Worm (Caenorhabditis elegans) whole organism, late embryonic: ENCODE results near the gene coh-3.

Experiments used
- C08G9.2 ChIP-seq: sonication (generic microtip); optimal IDR thresholded peaks from 2 replicates; lab custom pipeline; 2016; ENCODE audit warnings: mild to moderate bottlenecking, missing genetic modification characterization, moderate library complexity, missing compliant biosample characterization
- F13H6.1 ChIP-seq: sonication (generic microtip); optimal IDR thresholded peaks from 2 replicates; lab custom pipeline; 2016; ENCODE audit warnings: missing genetic modification characterization, missing compliant biosample characterization
- K02D7.2 ChIP-seq: sonication (generic microtip); optimal IDR thresholded peaks from 2 replicates; lab custom pipeline; 2017; ENCODE audit warnings: mild to moderate bottlenecking, missing genetic modification characterization, missing compliant biosample characterization
- ahr-1 ChIP-seq: sonication (generic microtip); optimal IDR thresholded peaks from 2 replicates; lab custom pipeline; 2016; ENCODE audit warnings: missing genetic modification characterization, missing compliant biosample characterization
- ama-1 ChIP-seq: fragments of 150-350 bp; optimal IDR thresholded peaks from 2 replicates; lab custom pipeline; 2014
- ceh-2 ChIP-seq: sonication (generic microtip); optimal IDR thresholded peaks from 2 replicates; lab custom pipeline; 2016; ENCODE audit warnings: missing genotype, missing genetic modification characterization, missing compliant biosample characterization
- ceh-24 ChIP-seq: sonication (generic microtip); optimal IDR thresholded peaks from 2 replicates; lab custom pipeline; 2016; ENCODE audit warnings: mild to moderate bottlenecking, missing genetic modification characterization, missing compliant biosample characterization
- ceh-6 ChIP-seq: fragments of 200-800 bp; sonication (Bioruptor generic); optimal IDR thresholded peaks from 2 replicates; lab custom pipeline; 2018; ENCODE audit warnings: mild to moderate bottlenecking, missing genetic modification characterization, missing compliant biosample characterization
- ceh-9 ChIP-seq: sonication (generic microtip); optimal IDR thresholded peaks from 2 replicates; lab custom pipeline; 2016; ENCODE audit warnings: mild to moderate bottlenecking, missing genetic modification characterization, inconsistent platforms, missing compliant biosample characterization
- che-1 ChIP-seq: sonication (generic microtip); optimal IDR thresholded peaks from 2 replicates; lab custom pipeline; 2016; ENCODE audit warnings: mild to moderate bottlenecking, missing genetic modification characterization, missing compliant biosample characterization
- dve-1 ChIP-seq: sonication (generic microtip); optimal IDR thresholded peaks from 2 replicates; lab custom pipeline; 2017; ENCODE audit warnings: antibody characterized with exemption, mild to moderate bottlenecking, missing genetic modification characterization, missing compliant biosample characterization
- elt-2 ChIP-seq: sonication (generic microtip); optimal IDR thresholded peaks from 2 replicates; lab custom pipeline; 2016; ENCODE audit warnings: missing genetic modification reagents, missing genetic modification characterization, missing compliant biosample characterization
- eyg-1 ChIP-seq: sonication (generic microtip); optimal IDR thresholded peaks from 2 replicates; lab custom pipeline; 2016; ENCODE audit warnings: missing genotype, missing genetic modification characterization, missing compliant biosample characterization
- fkh-10 ChIP-seq: fragments of 150-350 bp; optimal IDR thresholded peaks from 2 replicates; lab custom pipeline; 2014; ENCODE audit warnings: missing biosample characterization, missing genetic modification reagents, missing genetic modification characterization
- fkh-6 ChIP-seq: sonication (generic microtip); optimal IDR thresholded peaks from 2 replicates; lab custom pipeline; 2016; ENCODE audit warnings: missing genetic modification characterization, missing compliant biosample characterization
- gmeb-2 ChIP-seq: sonication (generic microtip); optimal IDR thresholded peaks from 2 replicates; lab custom pipeline; 2016; ENCODE audit warnings: missing genetic modification characterization, inconsistent platforms, missing compliant biosample characterization
- hlh-15 ChIP-seq: sonication (generic microtip); optimal IDR thresholded peaks from 2 replicates; lab custom pipeline; 2016; ENCODE audit warnings: missing genetic modification characterization, missing compliant biosample characterization
- hlh-8 ChIP-seq: sonication (generic microtip); optimal IDR thresholded peaks from 2 replicates; lab custom pipeline; 2016; ENCODE audit warnings: missing genotype, missing genetic modification characterization, missing compliant biosample characterization
- madf-2 ChIP-seq: sonication (generic microtip); optimal IDR thresholded peaks from 2 replicates; lab custom pipeline; 2017; ENCODE audit warnings: missing genetic modification characterization, missing compliant biosample characterization
- nhr-11 ChIP-seq: fragments of 150-350 bp; optimal IDR thresholded peaks from 2 replicates; lab custom pipeline; 2014; ENCODE audit warnings: missing biosample characterization, missing genetic modification characterization
- nhr-232 ChIP-seq: sonication (generic microtip); optimal IDR thresholded peaks from 2 replicates; lab custom pipeline; 2016; ENCODE audit warnings: missing genetic modification characterization, missing compliant biosample characterization
- odd-2 ChIP-seq: sonication (generic microtip); optimal IDR thresholded peaks from 2 replicates; lab custom pipeline; 2017; ENCODE audit warnings: antibody characterized with exemption, mild to moderate bottlenecking, missing genetic modification characterization, missing compliant biosample characterization
- pag-3 ChIP-seq: sonication (generic microtip); optimal IDR thresholded peaks from 2 replicates; lab custom pipeline; 2016; ENCODE audit warnings: missing compliant biosample characterization, missing genetic modification characterization, borderline replicate concordance
- pat-9 ChIP-seq: fragments of 200-800 bp; sonication (Bioruptor generic); optimal IDR thresholded peaks from 2 replicates; lab custom pipeline; 2018; ENCODE audit warnings: mild to moderate bottlenecking, missing genetic modification characterization, moderate library complexity, missing compliant biosample characterization
- pax-1 ChIP-seq: fragments of 150-350 bp; optimal IDR thresholded peaks from 2 replicates; lab custom pipeline; 2014; ENCODE audit warnings: missing biosample characterization, missing genetic modification characterization
- pha-2 ChIP-seq: sonication (generic microtip); optimal IDR thresholded peaks from 2 replicates; lab custom pipeline; 2017; ENCODE audit warnings: mild to moderate bottlenecking, missing genetic modification characterization, missing compliant biosample characterization
- pqm-1 ChIP-seq: sonication (generic microtip); optimal IDR thresholded peaks from 2 replicates; lab custom pipeline; 2016; ENCODE audit warnings: missing genetic modification characterization, missing compliant biosample characterization
- ref-2 ChIP-seq: sonication (generic microtip); optimal IDR thresholded peaks from 2 replicates; lab custom pipeline; 2016; ENCODE audit warnings: missing genetic modification characterization, missing compliant biosample characterization
- rnt-1 ChIP-seq: sonication (generic microtip); optimal IDR thresholded peaks from 2 replicates; lab custom pipeline; 2016; ENCODE audit warnings: missing genetic modification characterization, missing compliant biosample characterization
- sdc-2 ChIP-seq: sonication (generic microtip); optimal IDR thresholded peaks from 2 replicates; lab custom pipeline; 2016; ENCODE audit warnings: missing genotype, missing genetic modification characterization, missing compliant biosample characterization
- sox-2 ChIP-seq: fragments of 200-800 bp; sonication (Bioruptor generic); IDR thresholded peaks from 2 replicates; pipeline ENCODE4 v1.3.6; 2022; ENCODE audit warnings: missing genetic modification reagents, missing genetic modification characterization, missing compliant biosample characterization
- sox-4 ChIP-seq: sonication (generic microtip); optimal IDR thresholded peaks from 2 replicates; lab custom pipeline; 2017; ENCODE audit warnings: mild to moderate bottlenecking, missing genetic modification characterization, inconsistent platforms, missing compliant biosample characterization
- tbx-7 ChIP-seq: sonication (generic microtip); optimal IDR thresholded peaks from 2 replicates; lab custom pipeline; 2016; ENCODE audit warnings: missing genotype, missing genetic modification characterization, missing compliant biosample characterization
- unc-42 ChIP-seq: sonication (generic microtip); optimal IDR thresholded peaks from 2 replicates; lab custom pipeline; 2016; ENCODE audit warnings: missing genotype, missing genetic modification characterization, missing compliant biosample characterization
- unc-55 ChIP-seq: sonication (generic microtip); optimal IDR thresholded peaks from 2 replicates; lab custom pipeline; 2017; ENCODE audit warnings: missing biosample characterization, missing genetic modification reagents, missing genetic modification characterization
- unc-86 ChIP-seq: sonication (generic microtip); optimal IDR thresholded peaks from 2 replicates; lab custom pipeline; 2016; ENCODE audit warnings: missing genetic modification characterization, missing compliant biosample characterization
- ztf-16 ChIP-seq: sonication (generic microtip); optimal IDR thresholded peaks from 2 replicates; lab custom pipeline; 2017; ENCODE audit warnings: missing genetic modification characterization, missing compliant biosample characterization

coh-3 gene

DNA sequence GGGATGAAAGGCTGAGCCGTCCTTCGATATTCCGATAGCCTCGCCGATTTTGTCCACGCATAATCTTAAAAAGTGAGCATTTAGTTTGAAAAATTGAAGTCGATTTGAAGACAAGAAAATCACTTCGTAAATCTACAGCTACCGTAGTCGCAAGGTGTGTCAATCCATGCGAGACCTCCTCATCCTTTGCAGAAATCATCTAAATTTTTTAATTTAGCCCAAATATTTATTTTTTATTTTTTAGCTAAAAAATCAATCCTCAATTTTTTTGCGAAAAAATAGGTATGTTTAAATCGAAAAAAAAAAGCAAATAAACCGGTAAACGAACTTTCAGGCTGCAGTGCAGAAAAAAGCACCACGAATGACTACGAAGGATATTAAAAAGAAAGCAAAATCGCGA, 39.5 kb upstream of the coh-3 start, which contains the start of the genes nxf-2 and set-31:
Gene nxf-2, minus strand, starts transcription at position 101 of the 400 bp plus-strand sequence.
Gene set-31, plus strand, starts transcription at position 169 of the 400 bp plus-strand sequence.
- no peak for TF ChIP-seq ama-1 (lab: Kevin White, UChicago)
- TF ChIP-seq pat-9 (tag; lab: Kevin White, UChicago), result no peak
- TF ChIP-seq elt-2 (tag; lab: Kevin White, UChicago), result no peak
- no peak for TF ChIP-seq unc-86 (tag; lab: Kevin White, UChicago)
- no peak for TF ChIP-seq dve-1
- TF ChIP-seq F13H6.1 (tag; lab: Kevin White, UChicago), result no peak
- no peak for TF ChIP-seq C08G9.2 (tag; lab: Kevin White, UChicago)
- no peak for TF ChIP-seq ceh-24 (tag; lab: Kevin White, UChicago)
- no peak for TF ChIP-seq ceh-9 (tag; lab: Kevin White, UChicago)
- no peak for TF ChIP-seq ztf-16 (tag; lab: Kevin White, UChicago)
- no peak for TF ChIP-seq sdc-2 (tag; lab: Kevin White, UChicago)
- no peak for TF ChIP-seq fkh-6
- TF ChIP-seq gmeb-2 (tag; lab: Kevin White, UChicago), result no peak
- TF ChIP-seq fkh-10, result no peak
- TF ChIP-seq hlh-15 (tag; lab: Kevin White, UChicago), result no peak
- no peak for TF ChIP-seq tbx-7 (tag; lab: Kevin White, UChicago)
- no peak for TF ChIP-seq ahr-1 (tag; lab: Kevin White, UChicago)

DNA sequence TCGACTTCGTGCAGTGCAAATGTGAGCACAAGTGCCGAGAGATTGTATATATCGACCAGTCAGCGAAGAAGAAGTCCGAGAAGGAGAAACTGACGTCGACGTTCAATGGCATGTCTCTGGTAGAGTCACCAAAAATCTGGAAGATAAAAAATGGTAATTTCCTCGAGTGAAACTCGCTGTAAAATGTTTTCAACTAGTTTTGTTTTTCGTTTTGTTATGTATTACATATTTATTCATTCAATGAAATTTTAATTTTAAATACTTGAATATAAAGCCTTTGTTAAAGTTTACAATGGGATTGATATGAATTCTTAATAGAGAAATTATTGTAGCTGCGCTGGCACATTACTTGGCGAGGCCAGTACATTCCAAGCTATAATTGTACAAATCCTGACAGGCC, 37.4 kb upstream of the coh-3 start:
- TF ChIP-seq pha-2 (no peak), madf-2 (tag; lab: Kevin White, UChicago) (no peak), nhr-232 (tag; lab: Kevin White, UChicago) (no peak), nhr-11 (tag; lab: Kevin White, UChicago) (no peak), odd-2 (tag; lab: Kevin White, UChicago) (no peak), dve-1 (no peak), ztf-16 (tag; lab: Kevin White, UChicago) (no peak), ceh-6 (GFP tag; lab: Kevin White, UChicago) (no peak), ahr-1 (tag; lab: Kevin White, UChicago) (no peak), sox-2 (GFP tag; lab: Robert Waterston, UW) (no peak), pax-1 (tag; lab: Kevin White, UChicago) (no peak), fkh-6 (no peak), ama-1 (lab: Kevin White, UChicago) (no peak), ceh-2 (no peak), unc-42 (tag; lab: Kevin White, UChicago) (no peak), ref-2 (tag; lab: Kevin White, UChicago) (no peak), unc-55 (GFP tag; lab: Kevin White, UChicago) (no peak), hlh-8 (tag; lab: Kevin White, UChicago) (no peak)
- TF ChIP-seq, all 69 proteins: peak for 0

DNA sequence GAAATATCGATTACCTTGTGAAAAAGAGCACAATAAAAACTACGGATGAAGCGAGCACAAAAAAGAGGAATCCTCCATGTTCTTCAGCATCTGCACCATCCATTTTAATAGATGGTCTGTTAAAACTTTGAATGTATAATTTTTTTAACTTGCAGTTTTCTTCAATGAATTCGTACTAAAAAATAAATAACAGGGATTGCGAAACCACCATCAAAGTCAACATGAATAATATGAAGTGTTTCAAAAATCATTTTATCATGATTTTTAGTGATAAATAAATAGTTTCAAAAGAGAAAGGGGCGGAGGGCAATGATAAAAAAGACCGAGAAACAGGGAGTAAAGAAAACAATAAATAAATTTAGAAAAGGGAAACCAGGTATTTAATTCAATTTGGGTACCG, 35.9 kb upstream of the coh-3 start, which contains the start of gene dhs-22:
Gene dhs-22, minus strand, starts transcription at position 116 of the 400 bp plus-strand sequence.
- TF ChIP-seq sox-2 (GFP tag; lab: Robert Waterston, UW) (no peak), pqm-1 (tag; lab: Kevin White, UChicago) (no peak)

DNA sequence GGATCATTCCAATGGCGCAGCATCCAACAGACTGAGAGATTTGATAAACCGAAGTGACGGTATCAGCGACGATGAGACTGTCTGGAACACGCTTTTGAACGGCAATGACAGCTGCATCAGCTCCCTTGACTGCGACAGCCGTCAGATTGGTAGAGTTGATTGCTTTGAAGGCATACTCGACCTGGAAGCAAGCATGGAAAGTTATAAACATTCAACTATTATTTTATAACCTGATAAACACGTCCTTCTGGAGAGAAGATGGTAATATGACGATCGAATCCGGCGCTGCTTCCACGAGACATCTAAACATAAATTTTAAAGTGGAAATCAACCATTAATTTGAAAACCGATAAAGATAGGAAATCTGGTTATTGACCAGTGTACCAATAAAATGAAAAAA, 34.9 kb upstream of the coh-3 start, which contains the start of gene pas-1:
Gene pas-1, minus strand, starts transcription at position 302 of the 400 bp plus-strand sequence.
- TF ChIP-seq pqm-1 (tag; lab: Kevin White, UChicago), result no peak
- TF ChIP-seq eyg-1, result no peak
- no peak for TF ChIP-seq rnt-1
- TF ChIP-seq che-1 (tag; lab: Kevin White, UChicago), result no peak
- TF ChIP-seq pha-2, result no peak
- no peak for TF ChIP-seq K02D7.2
- no peak for TF ChIP-seq pag-3 (tag; lab: Kevin White, UChicago)
- no peak for TF ChIP-seq sox-4 (tag; lab: Kevin White, UChicago)
